Worm (Caenorhabditis elegans): ENCODE results near the gene bgal-2.

- peak in 1 of 2 experiments; percentile 86 for TF ChIP-seq unc-62 (GFP tag; optimal IDR thresholded peaks at IDR 0.05 in 1 of 2)
- TF ChIP-seq unc-62 (tag; optimal IDR thresholded peaks at IDR 0.05) = no peak
- TF ChIP-seq R02D3.7 (tag; optimal IDR thresholded peaks at IDR 0.05) = no peak
- TF ChIP-seq nhr-237 (tag; optimal IDR thresholded peaks at IDR 0.05) = no peak
- no peak for TF ChIP-seq lin-15B (tag; optimal IDR thresholded peaks at IDR 0.05)
- TF ChIP-seq T20F7.1 (GFP tag; optimal IDR thresholded peaks at IDR 0.05) = peak; percentile 65
- TF ChIP-seq Y48G9A.11 (GFP tag; IDR thresholded peaks at IDR 0.05) = no peak
- TF ChIP-seq ZK546.5 (tag; optimal IDR thresholded peaks at IDR 0.05) = no peak
- TF ChIP-seq dmd-9 (GFP tag; IDR thresholded peaks at IDR 0.05) = no peak
- no peak for TF ChIP-seq snpc-4 (tag; optimal IDR thresholded peaks at IDR 0.05)
- peak; percentile 72 for TF ChIP-seq egl-43 (GFP tag; IDR thresholded peaks at IDR 0.05)
- no peak for TF ChIP-seq lin-39 (tag; optimal IDR thresholded peaks at IDR 0.05)
- no peak for TF ChIP-seq unc-130 (GFP tag; optimal IDR thresholded peaks at IDR 0.05)
- TF ChIP-seq mdl-1 (tag; optimal IDR thresholded peaks at IDR 0.05) = peak; percentile 100
Observed at ce11 chrX:6737329-6738008, 46.7 kb upstream of the bgal-2 start.

Measured in whole organism, L4 larva.